Worm (Caenorhabditis elegans) whole organism, L4 larva: Measurements from ENCODE around the gene E02A10.4.
A peak's percentile ranks its signal among the peaks of the same experiment; 100 is the strongest.

Experiments
- F10B5.3 ChIP-seq: sonication (generic microtip); optimal IDR thresholded peaks from 2 replicates; lab custom pipeline; 2016; ENCODE audit warnings: mild to moderate bottlenecking, missing genetic modification characterization, missing compliant biosample characterization
- F37D6.2 ChIP-seq: sonication (generic microtip); optimal IDR thresholded peaks from 2 replicates; lab custom pipeline; 2016; ENCODE audit warnings: mild to moderate bottlenecking, missing genetic modification characterization, missing compliant biosample characterization
- F44E2.7 ChIP-seq: fragments of 200-800 bp; sonication (Bioruptor generic); IDR thresholded peaks from 2 replicates; pipeline ENCODE4 v2.1.2; 2022; ENCODE audit warnings: missing genetic modification characterization, missing compliant biosample characterization
- T20F7.1 ChIP-seq: fragments of 200-800 bp; sonication (Bioruptor generic); optimal IDR thresholded peaks from 2 replicates; lab custom pipeline; 2018; ENCODE audit warnings: mild to moderate bottlenecking, missing genetic modification characterization, missing compliant biosample characterization
- Y48G9A.11 ChIP-seq: fragments of 200-800 bp; sonication (Bioruptor generic); IDR thresholded peaks from 2 replicates; pipeline ENCODE4 v1.3.6; 2022; ENCODE audit warnings: missing genetic modification reagents, missing genetic modification characterization, missing compliant biosample characterization
- Y5F2A.4 ChIP-seq: fragments of 200-800 bp; sonication (Bioruptor generic); optimal IDR thresholded peaks from 2 replicates; lab custom pipeline; 2018; ENCODE audit warnings: mild to moderate bottlenecking, missing genetic modification characterization, missing compliant biosample characterization
- ZK337.2 ChIP-seq: fragments of 200-800 bp; sonication (Bioruptor generic); IDR thresholded peaks from 2 replicates; pipeline ENCODE4 v1.3.6; 2022; ENCODE audit warnings: missing genetic modification reagents, missing genetic modification characterization, missing compliant biosample characterization
- attf-4 ChIP-seq: sonication (generic microtip); optimal IDR thresholded peaks from 3 replicates; lab custom pipeline; 2017; ENCODE audit warnings: missing biosample characterization, missing genetic modification characterization
- ceh-20 ChIP-seq: fragments of 200-800 bp; sonication (Bioruptor generic); IDR thresholded peaks from 2 replicates; pipeline ENCODE4 v1.3.6; 2022; ENCODE audit warnings: missing genetic modification reagents, missing genetic modification characterization, missing compliant biosample characterization
- ceh-62 ChIP-seq: sonication (generic microtip); optimal IDR thresholded peaks from 2 replicates; lab custom pipeline; 2017; ENCODE audit warnings: missing biosample characterization, missing genetic modification characterization
- ceh-82 ChIP-seq: sonication (generic microtip); optimal IDR thresholded peaks from 2 replicates; lab custom pipeline; 2017; ENCODE audit warnings: missing biosample characterization, missing genetic modification characterization
- cey-2 ChIP-seq: sonication (generic microtip); optimal IDR thresholded peaks from 3 replicates; lab custom pipeline; 2017; ENCODE audit warnings: missing genetic modification characterization, mild to moderate bottlenecking, missing compliant biosample characterization, antibody characterized with exemption, borderline replicate concordance; ENCODE audit not compliant: insufficient read depth
- daf-16 ChIP-seq, 3 experiments: sonication (generic microtip); optimal IDR thresholded peaks; 2 replicates each; lab custom pipeline; 2016 to 2017; ENCODE audit warnings: missing genetic modification characterization in 3 of 3, missing genetic modification reagents in 3 of 3, mild to moderate bottlenecking in 2 of 3, missing compliant biosample characterization in 2 of 3, missing biosample characterization in 1 of 3, moderate library complexity in 1 of 3
- dmd-6 ChIP-seq: fragments of 200-800 bp; sonication (Bioruptor generic); IDR thresholded peaks from 2 replicates; pipeline ENCODE4 v1.3.6; 2022; ENCODE audit warnings: missing genetic modification reagents, missing genetic modification characterization, missing compliant biosample characterization
- dpl-1 ChIP-seq: fragments of 150-350 bp; optimal IDR thresholded peaks from 2 replicates; lab custom pipeline; 2014; ENCODE audit warnings: missing biosample characterization, missing genetic modification reagents, missing genetic modification characterization
- duxl-1 ChIP-seq: sonication (generic microtip); optimal IDR thresholded peaks from 2 replicates; lab custom pipeline; 2016; ENCODE audit warnings: mild to moderate bottlenecking, missing genetic modification characterization, moderate library complexity, missing compliant biosample characterization; ENCODE audit not compliant: poor library complexity
- dve-1 ChIP-seq: sonication (generic microtip); optimal IDR thresholded peaks from 2 replicates; lab custom pipeline; 2017; ENCODE audit warnings: antibody characterized with exemption, mild to moderate bottlenecking, missing genetic modification characterization, missing compliant biosample characterization; ENCODE audit not compliant: insufficient read depth
- gei-8 ChIP-seq: fragments of 200-800 bp; sonication (Bioruptor generic); optimal IDR thresholded peaks from 2 replicates; lab custom pipeline; 2018; ENCODE audit warnings: mild to moderate bottlenecking, missing genetic modification characterization, missing compliant biosample characterization
- hlh-11 ChIP-seq: fragments of 200-800 bp; sonication (Bioruptor generic); optimal IDR thresholded peaks from 2 replicates; lab custom pipeline; 2018; ENCODE audit warnings: mild to moderate bottlenecking, missing genetic modification characterization, missing compliant biosample characterization
- hlh-30 ChIP-seq: sonication (generic microtip); optimal IDR thresholded peaks from 2 replicates; lab custom pipeline; 2017; ENCODE audit warnings: antibody characterized with exemption, mild to moderate bottlenecking, missing genetic modification characterization, missing compliant biosample characterization; ENCODE audit not compliant: insufficient read depth
- lin-13 ChIP-seq: fragments of 150-350 bp; optimal IDR thresholded peaks from 2 replicates; lab custom pipeline; 2014; ENCODE audit warnings: missing biosample characterization, missing genetic modification reagents, missing genetic modification characterization
- lin-15B ChIP-seq: fragments of 150-350 bp; sonication (generic microtip); optimal IDR thresholded peaks from 3 replicates; lab custom pipeline; 2014; ENCODE audit warnings: missing biosample characterization, missing genetic modification characterization
- lin-39 ChIP-seq: fragments of 150-350 bp; optimal IDR thresholded peaks from 2 replicates; lab custom pipeline; 2014; ENCODE audit warnings: missing biosample characterization, missing genetic modification reagents, missing genetic modification characterization
- madf-5 ChIP-seq, 2 experiments: fragments of 200-800 bp; sonication (Bioruptor generic); IDR thresholded peaks; 2 replicates each; pipeline ENCODE4 v1.3.6; 2022; ENCODE audit warnings: missing compliant biosample characterization in 2 of 2, missing genetic modification characterization in 2 of 2
- mdl-1 ChIP-seq, 2 experiments: fragments of 150-350 bp in 1 of 2; sonication (generic microtip) in 1 of 2; optimal IDR thresholded peaks; 2 replicates each; lab custom pipeline; 2014 to 2017; ENCODE audit warnings: missing biosample characterization in 2 of 2, missing genetic modification characterization in 2 of 2
- mdt-29 ChIP-seq: fragments of 200-800 bp; sonication (Bioruptor generic); IDR thresholded peaks from 2 replicates; pipeline ENCODE4 v1.3.6; 2022; ENCODE audit warnings: missing genetic modification reagents, missing genetic modification characterization, missing compliant biosample characterization
- mes-2 ChIP-seq: sonication (generic microtip); optimal IDR thresholded peaks from 2 replicates; lab custom pipeline; 2016; ENCODE audit warnings: missing genotype, mild to moderate bottlenecking, missing genetic modification characterization, missing compliant biosample characterization; ENCODE audit not compliant: poor library complexity, severe bottlenecking
- mxl-3 ChIP-seq: fragments of 200-800 bp; sonication (Bioruptor generic); optimal IDR thresholded peaks from 2 replicates; lab custom pipeline; 2018; ENCODE audit warnings: mild to moderate bottlenecking, missing genetic modification characterization, missing compliant biosample characterization
- nhr-237 ChIP-seq: sonication (generic microtip); optimal IDR thresholded peaks from 2 replicates; lab custom pipeline; 2017; ENCODE audit warnings: missing biosample characterization, missing genetic modification characterization
- nhr-28 ChIP-seq: fragments of 150-350 bp; optimal IDR thresholded peaks from 2 replicates; lab custom pipeline; 2014; ENCODE audit warnings: missing biosample characterization, missing genetic modification characterization
- nhr-41 ChIP-seq: fragments of 200-800 bp; sonication (Bioruptor generic); IDR thresholded peaks from 2 replicates; pipeline ENCODE4 v1.3.6; 2022; ENCODE audit warnings: missing genetic modification reagents, missing genetic modification characterization, missing compliant biosample characterization
- nhr-77 ChIP-seq: fragments of 150-350 bp; optimal IDR thresholded peaks from 2 replicates; lab custom pipeline; 2014; ENCODE audit warnings: missing biosample characterization, missing genetic modification characterization
- pha-4 ChIP-seq, 2 experiments: fragments of 150-350 bp in 1 of 2; fragments of 200-800 bp in 1 of 2; sonication (Bioruptor generic) in 1 of 2; IDR thresholded peaks in 1 of 2; optimal IDR thresholded peaks in 1 of 2; 2 replicates each; pipeline versions ENCODE4 v1.3.6 to Lab custom; 2014 to 2022; ENCODE audit warnings: missing genetic modification characterization in 2 of 2, missing genetic modification reagents in 2 of 2, missing biosample characterization in 1 of 2, missing compliant biosample characterization in 1 of 2
- pqm-1 ChIP-seq: sonication (generic microtip); optimal IDR thresholded peaks from 2 replicates; lab custom pipeline; 2017; ENCODE audit warnings: missing biosample characterization, missing genetic modification characterization
- rbr-2 ChIP-seq: sonication (generic microtip); optimal IDR thresholded peaks from 2 replicates; lab custom pipeline; 2016; ENCODE audit warnings: missing genotype, missing genetic modification characterization, missing compliant biosample characterization
- saeg-2 ChIP-seq: fragments of 200-800 bp; sonication (Bioruptor generic); IDR thresholded peaks from 2 replicates; pipeline ENCODE4 v1.3.6; 2022; ENCODE audit warnings: missing genetic modification reagents, missing genetic modification characterization, missing compliant biosample characterization
- set-16 ChIP-seq: fragments of 200-800 bp; sonication (Bioruptor generic); IDR thresholded peaks from 2 replicates; pipeline ENCODE4 v1.3.6; 2022; ENCODE audit warnings: missing genetic modification reagents, missing genetic modification characterization, missing compliant biosample characterization
- spr-3 ChIP-seq: fragments of 200-800 bp; sonication (Bioruptor generic); optimal IDR thresholded peaks from 2 replicates; lab custom pipeline; 2018; ENCODE audit warnings: mild to moderate bottlenecking, missing genetic modification characterization, missing compliant biosample characterization
- tag-97 ChIP-seq: fragments of 200-800 bp; sonication (Bioruptor generic); IDR thresholded peaks from 2 replicates; pipeline ENCODE4 v1.3.6; 2022; ENCODE audit warnings: missing genetic modification characterization, missing compliant biosample characterization
- tra-1 ChIP-seq: fragments of 200-800 bp; sonication (Bioruptor generic); IDR thresholded peaks from 2 replicates; pipeline ENCODE4 v1.3.6; 2022; ENCODE audit warnings: missing genetic modification reagents, missing genetic modification characterization, missing compliant biosample characterization
- unc-130 ChIP-seq: sonication (generic microtip); optimal IDR thresholded peaks from 2 replicates; lab custom pipeline; 2016; ENCODE audit warnings: missing genetic modification reagents, missing genetic modification characterization, missing compliant biosample characterization
- unc-39 ChIP-seq: sonication (generic microtip); optimal IDR thresholded peaks from 2 replicates; lab custom pipeline; 2017; ENCODE audit warnings: missing biosample characterization, missing genetic modification characterization
- unc-62 ChIP-seq, 3 experiments: fragments of 150-350 bp in 1 of 3; sonication (generic microtip); optimal IDR thresholded peaks in 2 of 3; peaks in 1 of 3; 1 replicate in 1 of 3; 2 replicates in 2 of 3; lab custom pipeline; 2014 to 2017; ENCODE audit warnings: missing biosample characterization in 3 of 3, missing genetic modification characterization in 3 of 3, missing genetic modification reagents in 3 of 3, missing genotype in 1 of 3
- vab-7 ChIP-seq: fragments of 200-800 bp; sonication (Bioruptor generic); IDR thresholded peaks from 2 replicates; pipeline ENCODE4 v1.3.6; 2022; ENCODE audit warnings: missing genetic modification reagents, missing genetic modification characterization, missing compliant biosample characterization
- zag-1 ChIP-seq: fragments of 150-350 bp; optimal IDR thresholded peaks from 2 replicates; lab custom pipeline; 2014; ENCODE audit warnings: missing biosample characterization, missing genetic modification characterization
- zfp-2 ChIP-seq: sonication (generic microtip); optimal IDR thresholded peaks from 2 replicates; lab custom pipeline; 2016; ENCODE audit warnings: mild to moderate bottlenecking, missing genetic modification characterization, missing compliant biosample characterization
- zip-11 ChIP-seq: fragments of 200-800 bp; sonication (Bioruptor generic); IDR thresholded peaks from 2 replicates; pipeline ENCODE4 v1.3.6; 2022; ENCODE audit warnings: missing genetic modification characterization, missing compliant biosample characterization
- zip-2 ChIP-seq: fragments of 150-350 bp; optimal IDR thresholded peaks from 2 replicates; lab custom pipeline; 2014; ENCODE audit warnings: missing biosample characterization, missing genetic modification characterization

Gene E02A10.4

ce11 chrV:12596795-12597194, 29.0 kb upstream of the E02A10.4 start (continued):
- peak; percentile 54 for TF ChIP-seq zip-2 (tag; lab: Kevin White, UChicago)
- peak in 1 of 2 experiments; percentile 69 for TF ChIP-seq daf-16 (GFP tag; optimal IDR thresholded peaks at IDR 0.05; lab: Kevin White, UChicago)
- TF ChIP-seq daf-16 (tag; optimal IDR thresholded peaks at IDR 0.05; lab: Kevin White, UChicago): peak; percentile 76
- TF ChIP-seq pha-4 (GFP tag; IDR thresholded peaks at IDR 0.05; lab: Robert Waterston, UW): peak; percentile 76
- no peak for TF ChIP-seq pha-4 (tag; optimal IDR thresholded peaks at IDR 0.05; lab: Kevin White, UChicago)
- no peak for TF ChIP-seq ZK337.2 (GFP tag; lab: Robert Waterston, UW)
- peak; percentile 41; the same call in 1 of the 2 replicates for TF ChIP-seq dmd-6 (GFP tag; lab: Robert Waterston, UW)
- peak; percentile 80 for TF ChIP-seq Y48G9A.11 (GFP tag; lab: Robert Waterston, UW)
- TF ChIP-seq nhr-41 (GFP tag; lab: Robert Waterston, UW): 0 out of 2 replicates have a peak, but pooled peaks have one; percentile 40
- no peak for TF ChIP-seq mdt-29
- TF ChIP-seq spr-3: peak; percentile 17
- peak; percentile 47 for TF ChIP-seq hlh-11 (tag; lab: Kevin White, UChicago)
- no peak for TF ChIP-seq dve-1
- TF ChIP-seq rbr-2: peak; percentile 53
- peak; percentile 33 for TF ChIP-seq gei-8 (GFP tag; lab: Kevin White, UChicago)
- no peak for TF ChIP-seq unc-39
- no peak for TF ChIP-seq zip-11 (GFP tag; lab: Robert Waterston, UW)
- no peak for TF ChIP-seq nhr-237
- no peak for TF ChIP-seq dpl-1 (GFP tag; lab: Kevin White, UChicago)
- no peak for TF ChIP-seq tag-97 (GFP tag; lab: Robert Waterston, UW)
- TF ChIP-seq pqm-1 (tag; lab: Kevin White, UChicago): no peak
- TF ChIP-seq F10B5.3 (tag; lab: Kevin White, UChicago): peak; percentile 24
- TF ChIP-seq hlh-30: no peak
- TF ChIP-seq attf-4 (tag; lab: Kevin White, UChicago): no peak
- peak; percentile 9 for TF ChIP-seq lin-13
- peak; percentile 5; the same call in 1 of the 2 replicates for TF ChIP-seq saeg-2 (GFP tag; lab: Robert Waterston, UW)
- TF ChIP-seq vab-7 (GFP tag; lab: Robert Waterston, UW): no peak; the same call in 1 of the 2 replicates
- 0 out of 2 replicates have a peak, but pooled peaks have one; percentile 15 for TF ChIP-seq set-16 (GFP tag; lab: Robert Waterston, UW)
- no peak for TF ChIP-seq zag-1
- TF ChIP-seq F37D6.2 (tag; lab: Kevin White, UChicago): no peak
- peak; percentile 26 for TF ChIP-seq duxl-1 (tag; lab: Kevin White, UChicago)
- TF ChIP-seq lin-39: no peak
- TF ChIP-seq madf-5 (GFP tag; IDR thresholded peaks at IDR 0.05; lab: Robert Waterston, UW): peak; percentile 36 to 45; a peak in 1 of 4 replicates
- TF ChIP-seq lin-15B (tag; lab: Kevin White, UChicago): no peak
- no peak for TF ChIP-seq F44E2.7 (GFP tag; lab: Robert Waterston, UW)
- TF ChIP-seq T20F7.1 (GFP tag; lab: Kevin White, UChicago): peak; percentile 9
- TF ChIP-seq Y5F2A.4: peak; percentile 7
- TF ChIP-seq mxl-3 (GFP tag; lab: Kevin White, UChicago): peak; percentile 50
- TF ChIP-seq unc-62 (GFP tag; optimal IDR thresholded peaks at IDR 0.05 in 1 of 2; lab: Kevin White, UChicago): peak in 1 of 2 experiments; percentile 94
- TF ChIP-seq unc-62 (tag; optimal IDR thresholded peaks at IDR 0.05; lab: Kevin White, UChicago): no peak
- peak in 1 of 2 experiments; percentile 24 for TF ChIP-seq mdl-1 (tag; optimal IDR thresholded peaks at IDR 0.05; lab: Kevin White, UChicago)
- TF ChIP-seq unc-130 (GFP tag; lab: Kevin White, UChicago): peak; percentile 30
- no peak for TF ChIP-seq cey-2
- no peak for TF ChIP-seq ceh-62 (tag; lab: Kevin White, UChicago)
- 0 out of 2 replicates have a peak, but pooled peaks have one; percentile 9 for TF ChIP-seq tra-1 (GFP tag; lab: Robert Waterston, UW)
- TF ChIP-seq mes-2 (tag; lab: Kevin White, UChicago): peak; percentile 77
- TF ChIP-seq ceh-20 (GFP tag; lab: Robert Waterston, UW): 0 out of 2 replicates have a peak, but pooled peaks have one; percentile 22
- TF ChIP-seq ceh-82 (tag; lab: Kevin White, UChicago): no peak
- TF ChIP-seq nhr-28 (tag; lab: Kevin White, UChicago): peak; percentile 43
- TF ChIP-seq nhr-77 (tag; lab: Kevin White, UChicago): no peak
- no peak for TF ChIP-seq zfp-2 (tag; lab: Kevin White, UChicago)
